Fruit fly (Drosophila melanogaster): ENCODE measurements around the gene dbe.

Gene dbe

dm6 chr2L:870749-871418 is 1.2 kb upstream of the dbe start:
- peak; percentile 70 for TF ChIP-seq CG17801 (GFP tag; optimal IDR thresholded peaks at IDR 0.05; ENCODE audit: partially characterized antibody)

- no peak for TF ChIP-seq CG17801 (GFP tag; optimal IDR thresholded peaks at IDR 0.05; ENCODE audit: partially characterized antibody)
Observed at dm6 chr2L:870285-870684, 628 bp upstream of the dbe start, which contains the start of gene PNUTS. PNUTS (plus strand) TSS chr2L:870465.

- no peak for TF ChIP-seq CG17801 (GFP tag; optimal IDR thresholded peaks at IDR 0.05; ENCODE audit: partially characterized antibody)
Observed at dm6 chr2L:868961-869360, 696 bp downstream of the dbe start.

dm6 chr2L:867899-868605 is 1.6 kb downstream of the dbe start, which contains the start of gene aru:
aru (minus strand) TSS chr2L:868354.
- peak; percentile 51 for TF ChIP-seq CG17801 (GFP tag; optimal IDR thresholded peaks at IDR 0.05; ENCODE audit: partially characterized antibody)

- TF ChIP-seq CG17801 (GFP tag; optimal IDR thresholded peaks at IDR 0.05; ENCODE audit: partially characterized antibody), result peak; percentile 97
Observed at dm6 chr2L:866950-867744, 2.5 kb downstream of the dbe start.

dm6 chr2L:865851-866250 is 3.8 kb downstream of the dbe start:
- peak; percentile 97 for TF ChIP-seq CG17801 (GFP tag; optimal IDR thresholded peaks at IDR 0.05; ENCODE audit: partially characterized antibody)

dm6 chr2L:859897-860296 is 9.8 kb downstream of the dbe start, which contains the start of gene CG13950:
CG13950 (plus strand) TSS chr2L:860197.
- TF ChIP-seq CG17801 (GFP tag; optimal IDR thresholded peaks at IDR 0.05; ENCODE audit: partially characterized antibody), result no peak

- TF ChIP-seq CG17801 (GFP tag; optimal IDR thresholded peaks at IDR 0.05; ENCODE audit: partially characterized antibody), result no peak
Observed at dm6 chr2L:857897-858517, 11.7 kb downstream of the dbe start.

dm6 chr2L:856690-857488 is 12.8 kb downstream of the dbe start:
- no peak for TF ChIP-seq CG17801 (GFP tag; optimal IDR thresholded peaks at IDR 0.05; ENCODE audit: partially characterized antibody)

- TF ChIP-seq CG17801 (GFP tag; optimal IDR thresholded peaks at IDR 0.05; ENCODE audit: partially characterized antibody), result no peak
Observed at dm6 chr2L:856001-856400, 13.7 kb downstream of the dbe start.

dm6 chr2L:855052-855547 is 14.6 kb downstream of the dbe start, which contains the start of gene CG13949:
CG13949 (plus strand) TSS chr2L:855337.
- TF ChIP-seq CG17801 (GFP tag; optimal IDR thresholded peaks at IDR 0.05; ENCODE audit: partially characterized antibody), result no peak

- TF ChIP-seq CG17801 (GFP tag; optimal IDR thresholded peaks at IDR 0.05; ENCODE audit: partially characterized antibody), result peak; percentile 64
Observed at dm6 chr2L:852647-853111, 17.0 kb downstream of the dbe start, which contains the start of the genes CG4291 and kraken. CG4291 (minus strand) TSS chr2L:852730. kraken (plus strand) TSS chr2L:852768.

dm6 chr2L:850727-851257 is 18.9 kb downstream of the dbe start, which contains the start of gene drongo:
drongo (minus strand) TSS chr2L:851071.
- TF ChIP-seq CG17801 (GFP tag; optimal IDR thresholded peaks at IDR 0.05; ENCODE audit: partially characterized antibody), result peak; percentile 25
